Worm (Caenorhabditis elegans) whole organism, L4 larva: ENCODE results near the gene rnp-7.

Experiments
- D1046.2 ChIP-seq: fragments of 200-800 bp; sonication (Bioruptor generic); IDR thresholded peaks from 2 replicates; pipeline ENCODE4 v1.3.6; 2022; ENCODE audit warnings: missing genetic modification characterization, missing compliant biosample characterization
- F26F4.8 ChIP-seq: fragments of 200-800 bp; sonication (Bioruptor generic); conservative IDR thresholded peaks from 2 replicates; pipeline ENCODE4 v1.3.6; 2022; ENCODE audit warnings: missing genetic modification characterization, missing compliant biosample characterization
- F44E2.7 ChIP-seq: fragments of 200-800 bp; sonication (Bioruptor generic); IDR thresholded peaks from 2 replicates; pipeline ENCODE4 v2.1.2; 2022; ENCODE audit warnings: missing genetic modification characterization, missing compliant biosample characterization
- F49E8.2 ChIP-seq: sonication (generic microtip); optimal IDR thresholded peaks from 2 replicates; lab custom pipeline; 2016; ENCODE audit warnings: missing compliant biosample characterization, mild to moderate bottlenecking, missing genetic modification characterization, borderline replicate concordance
- R02D3.7 ChIP-seq: fragments of 150-350 bp; sonication (generic microtip); optimal IDR thresholded peaks from 3 replicates; lab custom pipeline; 2014; ENCODE audit warnings: missing biosample characterization, missing genetic modification characterization
- T20F7.1 ChIP-seq: fragments of 200-800 bp; sonication (Bioruptor generic); optimal IDR thresholded peaks from 2 replicates; lab custom pipeline; 2018; ENCODE audit warnings: mild to moderate bottlenecking, missing genetic modification characterization, missing compliant biosample characterization
- Y105C5A.15 ChIP-seq: fragments of 200-800 bp; sonication (Bioruptor generic); IDR thresholded peaks from 2 replicates; pipeline ENCODE4 v1.3.6; 2022; ENCODE audit warnings: missing genetic modification characterization, missing compliant biosample characterization
- Y5F2A.4 ChIP-seq: fragments of 200-800 bp; sonication (Bioruptor generic); optimal IDR thresholded peaks from 2 replicates; lab custom pipeline; 2018; ENCODE audit warnings: mild to moderate bottlenecking, missing genetic modification characterization, missing compliant biosample characterization
- Y75B8A.6 ChIP-seq: fragments of 200-800 bp; sonication (Bioruptor generic); IDR thresholded peaks from 2 replicates; pipeline ENCODE4 v1.3.6; 2022; ENCODE audit warnings: missing genetic modification reagents, missing genetic modification characterization, missing compliant biosample characterization
- aha-1 ChIP-seq: fragments of 150-350 bp; peaks from one replicate; lab custom pipeline; 2014; ENCODE audit warnings: missing biosample characterization, missing genetic modification characterization
- aly-2 ChIP-seq: sonication (generic microtip); optimal IDR thresholded peaks from 2 replicates; lab custom pipeline; 2018; ENCODE audit warnings: missing biosample characterization, missing genetic modification characterization
- ceh-20 ChIP-seq: fragments of 200-800 bp; sonication (Bioruptor generic); IDR thresholded peaks from 2 replicates; pipeline ENCODE4 v1.3.6; 2022; ENCODE audit warnings: missing genetic modification reagents, missing genetic modification characterization, missing compliant biosample characterization
- ceh-44 ChIP-seq: fragments of 200-800 bp; sonication (Bioruptor generic); IDR thresholded peaks from 2 replicates; pipeline ENCODE4 v1.3.6; 2022; ENCODE audit warnings: missing genetic modification reagents, missing genetic modification characterization, missing compliant biosample characterization
- ceh-62 ChIP-seq: sonication (generic microtip); optimal IDR thresholded peaks from 2 replicates; lab custom pipeline; 2017; ENCODE audit warnings: missing biosample characterization, missing genetic modification characterization
- cey-2 ChIP-seq: sonication (generic microtip); optimal IDR thresholded peaks from 3 replicates; lab custom pipeline; 2017; ENCODE audit warnings: missing genetic modification characterization, mild to moderate bottlenecking, missing compliant biosample characterization, antibody characterized with exemption, borderline replicate concordance; ENCODE audit not compliant: insufficient read depth
- dpl-1 ChIP-seq: fragments of 150-350 bp; optimal IDR thresholded peaks from 2 replicates; lab custom pipeline; 2014; ENCODE audit warnings: missing biosample characterization, missing genetic modification reagents, missing genetic modification characterization
- dve-1 ChIP-seq: sonication (generic microtip); optimal IDR thresholded peaks from 2 replicates; lab custom pipeline; 2017; ENCODE audit warnings: antibody characterized with exemption, mild to moderate bottlenecking, missing genetic modification characterization, missing compliant biosample characterization; ENCODE audit not compliant: insufficient read depth
- fkh-10 ChIP-seq: fragments of 150-350 bp; optimal IDR thresholded peaks from 2 replicates; lab custom pipeline; 2014; ENCODE audit warnings: missing biosample characterization, missing genetic modification reagents, missing genetic modification characterization
- fos-1 ChIP-seq: fragments of 150-350 bp; optimal IDR thresholded peaks from 2 replicates; lab custom pipeline; 2014; ENCODE audit warnings: missing biosample characterization, missing genetic modification characterization
- hlh-11 ChIP-seq: fragments of 200-800 bp; sonication (Bioruptor generic); optimal IDR thresholded peaks from 2 replicates; lab custom pipeline; 2018; ENCODE audit warnings: mild to moderate bottlenecking, missing genetic modification characterization, missing compliant biosample characterization
- hmg-1.1 ChIP-seq: fragments of 200-800 bp; sonication (Bioruptor generic); IDR thresholded peaks from 2 replicates; pipeline ENCODE4 v1.3.6; 2022; ENCODE audit warnings: missing genetic modification reagents, missing genetic modification characterization, missing compliant biosample characterization
- lin-1 ChIP-seq: fragments of 200-800 bp; sonication (Bioruptor generic); IDR thresholded peaks from 2 replicates; pipeline ENCODE4 v1.3.6; 2022; ENCODE audit warnings: missing genetic modification reagents, missing genetic modification characterization, missing compliant biosample characterization
- lin-39 ChIP-seq: fragments of 150-350 bp; optimal IDR thresholded peaks from 2 replicates; lab custom pipeline; 2014; ENCODE audit warnings: missing biosample characterization, missing genetic modification reagents, missing genetic modification characterization
- lir-3 ChIP-seq: sonication (generic microtip); optimal IDR thresholded peaks from 2 replicates; lab custom pipeline; 2016; ENCODE audit warnings: mild to moderate bottlenecking, missing genetic modification characterization, missing compliant biosample characterization
- madf-5 ChIP-seq, 2 experiments: fragments of 200-800 bp; sonication (Bioruptor generic); IDR thresholded peaks; 2 replicates each; pipeline ENCODE4 v1.3.6; 2022; ENCODE audit warnings: missing compliant biosample characterization in 2 of 2, missing genetic modification characterization in 2 of 2
- madf-9 ChIP-seq: fragments of 200-800 bp; sonication (Bioruptor generic); conservative IDR thresholded peaks from 2 replicates; pipeline ENCODE4 v1.3.6; 2022; ENCODE audit warnings: missing genetic modification reagents, missing genetic modification characterization, missing compliant biosample characterization
- mep-1 ChIP-seq: fragments of 150-350 bp; sonication (generic microtip); optimal IDR thresholded peaks from 3 replicates; lab custom pipeline; 2014; ENCODE audit warnings: missing biosample characterization, missing genetic modification characterization
- mes-2 ChIP-seq: sonication (generic microtip); optimal IDR thresholded peaks from 2 replicates; lab custom pipeline; 2016; ENCODE audit warnings: missing genotype, mild to moderate bottlenecking, missing genetic modification characterization, missing compliant biosample characterization; ENCODE audit not compliant: poor library complexity, severe bottlenecking
- mxl-3 ChIP-seq: fragments of 200-800 bp; sonication (Bioruptor generic); optimal IDR thresholded peaks from 2 replicates; lab custom pipeline; 2018; ENCODE audit warnings: mild to moderate bottlenecking, missing genetic modification characterization, missing compliant biosample characterization
- nhr-10 ChIP-seq: fragments of 150-350 bp; optimal IDR thresholded peaks from 2 replicates; lab custom pipeline; 2014; ENCODE audit warnings: missing biosample characterization, missing genetic modification characterization
- nhr-102 ChIP-seq: sonication (generic microtip); optimal IDR thresholded peaks from 2 replicates; lab custom pipeline; 2016; ENCODE audit warnings: mild to moderate bottlenecking, missing genetic modification characterization, moderate library complexity, missing compliant biosample characterization
- nhr-11 ChIP-seq: fragments of 150-350 bp; optimal IDR thresholded peaks from 2 replicates; lab custom pipeline; 2014; ENCODE audit warnings: missing biosample characterization, missing genetic modification characterization
- nhr-111 ChIP-seq: fragments of 200-800 bp; sonication (Bioruptor generic); optimal IDR thresholded peaks from 2 replicates; lab custom pipeline; 2018; ENCODE audit warnings: mild to moderate bottlenecking, missing genetic modification characterization, missing compliant biosample characterization
- nhr-25 ChIP-seq: sonication (generic microtip); optimal IDR thresholded peaks from 2 replicates; lab custom pipeline; 2017; ENCODE audit warnings: missing genetic modification characterization, mild to moderate bottlenecking, missing compliant biosample characterization, antibody characterized with exemption, moderate library complexity, borderline replicate concordance; ENCODE audit not compliant: insufficient read depth
- nhr-41 ChIP-seq: fragments of 200-800 bp; sonication (Bioruptor generic); IDR thresholded peaks from 2 replicates; pipeline ENCODE4 v1.3.6; 2022; ENCODE audit warnings: missing genetic modification reagents, missing genetic modification characterization, missing compliant biosample characterization
- nhr-42 ChIP-seq: fragments of 200-800 bp; sonication (Bioruptor generic); IDR thresholded peaks from 2 replicates; pipeline ENCODE4 v1.3.6; 2022; ENCODE audit warnings: missing genetic modification characterization, missing compliant biosample characterization
- nhr-6 ChIP-seq: fragments of 150-350 bp; optimal IDR thresholded peaks from 2 replicates; lab custom pipeline; 2014; ENCODE audit warnings: missing biosample characterization, missing genetic modification characterization
- pha-4 ChIP-seq, 2 experiments: fragments of 150-350 bp in 1 of 2; fragments of 200-800 bp in 1 of 2; sonication (Bioruptor generic) in 1 of 2; IDR thresholded peaks in 1 of 2; optimal IDR thresholded peaks in 1 of 2; 2 replicates each; pipeline versions ENCODE4 v1.3.6 to Lab custom; 2014 to 2022; ENCODE audit warnings: missing genetic modification characterization in 2 of 2, missing genetic modification reagents in 2 of 2, missing biosample characterization in 1 of 2, missing compliant biosample characterization in 1 of 2
- pqm-1 ChIP-seq: sonication (generic microtip); optimal IDR thresholded peaks from 2 replicates; lab custom pipeline; 2017; ENCODE audit warnings: missing biosample characterization, missing genetic modification characterization
- snpc-1.2 ChIP-seq: fragments of 200-800 bp; sonication (Bioruptor generic); IDR thresholded peaks from 2 replicates; pipeline ENCODE4 v1.3.6; 2022; ENCODE audit warnings: missing genetic modification reagents, missing genetic modification characterization, missing compliant biosample characterization
- snpc-4 ChIP-seq: fragments of 150-350 bp; optimal IDR thresholded peaks from 2 replicates; lab custom pipeline; 2014; ENCODE audit warnings: missing biosample characterization, missing genetic modification characterization
- spr-3 ChIP-seq: fragments of 200-800 bp; sonication (Bioruptor generic); optimal IDR thresholded peaks from 2 replicates; lab custom pipeline; 2018; ENCODE audit warnings: mild to moderate bottlenecking, missing genetic modification characterization, missing compliant biosample characterization
- unc-130 ChIP-seq: sonication (generic microtip); optimal IDR thresholded peaks from 2 replicates; lab custom pipeline; 2016; ENCODE audit warnings: missing genetic modification reagents, missing genetic modification characterization, missing compliant biosample characterization
- vab-7 ChIP-seq: fragments of 200-800 bp; sonication (Bioruptor generic); IDR thresholded peaks from 2 replicates; pipeline ENCODE4 v1.3.6; 2022; ENCODE audit warnings: missing genetic modification reagents, missing genetic modification characterization, missing compliant biosample characterization
- zfp-2 ChIP-seq: sonication (generic microtip); optimal IDR thresholded peaks from 2 replicates; lab custom pipeline; 2016; ENCODE audit warnings: mild to moderate bottlenecking, missing genetic modification characterization, missing compliant biosample characterization
- zfp-3 ChIP-seq: fragments of 200-800 bp; sonication (Bioruptor generic); conservative IDR thresholded peaks from 2 replicates; pipeline ENCODE4 v1.3.6; 2022; ENCODE audit warnings: missing genetic modification reagents, missing genetic modification characterization, missing compliant biosample characterization
- zip-11 ChIP-seq: fragments of 200-800 bp; sonication (Bioruptor generic); IDR thresholded peaks from 2 replicates; pipeline ENCODE4 v1.3.6; 2022; ENCODE audit warnings: missing genetic modification characterization, missing compliant biosample characterization
- zip-2 ChIP-seq: fragments of 150-350 bp; optimal IDR thresholded peaks from 2 replicates; lab custom pipeline; 2014; ENCODE audit warnings: missing biosample characterization, missing genetic modification characterization

rnp-7 gene

ce11 chrIII:7166664-7167567, 6.0 kb upstream of the rnp-7 start (continued):
- TF ChIP-seq mep-1 (tag; lab: Kevin White, UChicago), result peak; percentile 76
- TF ChIP-seq fos-1, result no peak
- TF ChIP-seq Y75B8A.6, result no peak
- peak; percentile 80 for TF ChIP-seq hmg-1.1 (GFP tag; lab: Robert Waterston, UW)
- peak; percentile 58 for TF ChIP-seq hlh-11
- no peak for TF ChIP-seq nhr-25 (tag; lab: Kevin White, UChicago)
- no peak for TF ChIP-seq cey-2 (tag; lab: Kevin White, UChicago)
- TF ChIP-seq snpc-4, result no peak
- no peak for TF ChIP-seq zfp-3 (GFP tag; lab: Robert Waterston, UW)
- TF ChIP-seq nhr-11, result no peak
- TF ChIP-seq nhr-102 (tag; lab: Kevin White, UChicago), result no peak
- TF ChIP-seq mxl-3, result no peak
- TF ChIP-seq zip-2, result no peak
- no peak for TF ChIP-seq aha-1 (tag; lab: Kevin White, UChicago)
- peak; percentile 84 for TF ChIP-seq pqm-1 (tag; lab: Kevin White, UChicago)
- no peak for TF ChIP-seq F26F4.8 (GFP tag; lab: Robert Waterston, UW)
- TF ChIP-seq nhr-42 (GFP tag; lab: Robert Waterston, UW), result no peak
- no peak for TF ChIP-seq ceh-62
- peak; percentile 12 for TF ChIP-seq dve-1 (tag; lab: Kevin White, UChicago)
- TF ChIP-seq F49E8.2, result no peak
- no peak for TF ChIP-seq F44E2.7
- TF ChIP-seq mes-2 (tag; lab: Kevin White, UChicago), result peak; percentile 51
- no peak for TF ChIP-seq Y105C5A.15
- TF ChIP-seq madf-9 (GFP tag; lab: Robert Waterston, UW), result 0 out of 2 replicates have a peak, but pooled peaks have one; percentile 23
- TF ChIP-seq nhr-41 (GFP tag; lab: Robert Waterston, UW), result no peak
- TF ChIP-seq nhr-6 (tag; lab: Kevin White, UChicago), result peak; percentile 29
- no peak for TF ChIP-seq zfp-2
- no peak for TF ChIP-seq R02D3.7 (tag; lab: Kevin White, UChicago)
- TF ChIP-seq T20F7.1 (GFP tag; lab: Kevin White, UChicago), result peak; percentile 19
- TF ChIP-seq lin-1, result 0 out of 2 replicates have a peak, but pooled peaks have one; percentile 37
- no peak for TF ChIP-seq D1046.2 (GFP tag; lab: Robert Waterston, UW)
- TF ChIP-seq spr-3 (GFP tag; lab: Kevin White, UChicago), result no peak
- TF ChIP-seq snpc-1.2 (GFP tag; lab: Robert Waterston, UW), result no peak
- no peak for TF ChIP-seq zip-11 (GFP tag; lab: Robert Waterston, UW)
- TF ChIP-seq aly-2, result no peak
- TF ChIP-seq madf-5 (GFP tag; IDR thresholded peaks at IDR 0.05; lab: Robert Waterston, UW), result no peak
- no peak for TF ChIP-seq pha-4 (GFP tag; IDR thresholded peaks at IDR 0.05; lab: Robert Waterston, UW)
- no peak for TF ChIP-seq pha-4 (tag; optimal IDR thresholded peaks at IDR 0.05; lab: Kevin White, UChicago)
- peak; percentile 21 for TF ChIP-seq fkh-10 (GFP tag; lab: Kevin White, UChicago)
- no peak for TF ChIP-seq Y5F2A.4 (GFP tag; lab: Kevin White, UChicago)
- no peak for TF ChIP-seq nhr-111 (GFP tag; lab: Kevin White, UChicago)
- peak; percentile 2 for TF ChIP-seq dpl-1 (GFP tag; lab: Kevin White, UChicago)
- no peak for TF ChIP-seq lir-3 (tag; lab: Kevin White, UChicago)
- TF ChIP-seq ceh-44, result no peak
- TF ChIP-seq lin-39 (tag; lab: Kevin White, UChicago), result no peak
- no peak for TF ChIP-seq vab-7 (GFP tag; lab: Robert Waterston, UW)
- TF ChIP-seq nhr-10 (tag; lab: Kevin White, UChicago), result no peak
- TF ChIP-seq unc-130 (GFP tag; lab: Kevin White, UChicago), result no peak
- TF ChIP-seq ceh-20 (GFP tag; lab: Robert Waterston, UW), result no peak
